Fruit fly (Drosophila melanogaster): ENCODE results near the gene Ccz1.

DNA sequence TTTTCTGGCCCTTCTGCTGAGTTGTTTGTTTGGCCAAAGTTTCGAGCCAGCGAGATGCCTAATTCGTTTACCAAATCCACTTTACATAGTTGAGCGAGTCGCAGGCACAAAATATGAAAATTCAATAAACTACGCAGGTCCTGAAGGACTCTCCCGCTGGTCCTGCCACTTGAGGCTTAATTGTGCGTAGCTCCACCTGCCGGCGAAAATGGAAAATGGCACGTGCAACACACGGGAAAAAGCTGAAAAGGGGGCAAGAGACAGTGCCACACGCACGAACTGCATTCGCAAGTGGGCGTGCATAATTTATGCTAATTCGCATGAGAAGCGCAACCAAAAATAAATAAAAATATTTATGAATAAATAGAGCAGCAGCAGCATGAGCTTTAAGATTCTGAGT is 13.0 kb downstream of the Ccz1 start:
- TF ChIP-seq OdsH (GFP tag; optimal IDR thresholded peaks at IDR 0.05) (no peak), lola (GFP tag; optimal IDR thresholded peaks at IDR 0.05) (no peak), h (GFP tag; optimal IDR thresholded peaks at IDR 0.05) (no peak), Abd-B (GFP tag; optimal IDR thresholded peaks at IDR 0.05) (no peak), Jra (GFP tag; optimal IDR thresholded peaks at IDR 0.05) (no peak)

Data from whole organism, wandering third instar larva.